Fruit fly (Drosophila melanogaster) whole organism, embryonic: ENCODE results near the gene slam.

Experiments
- Antp ChIP-seq: fragments of 200-800 bp; sonication (Bioruptor generic); optimal IDR thresholded peaks from 3 replicates; lab custom pipeline; 2016; ENCODE audit warnings: missing biosample characterization, missing genetic modification characterization
- CG10979 ChIP-seq: fragments of 200-800 bp; sonication (Bioruptor generic); optimal IDR thresholded peaks from 2 replicates; lab custom pipeline; 2018; ENCODE audit warnings: missing biosample characterization, mild to moderate bottlenecking, missing genetic modification characterization, moderate library complexity
- CG11247 ChIP-seq: fragments of 200-800 bp; sonication (Bioruptor generic); IDR thresholded peaks from 2 replicates; pipeline ENCODE4 v1.3.6; 2022; ENCODE audit warnings: missing biosample characterization, missing genetic modification characterization
- CG13424 ChIP-seq: fragments of 200-800 bp; sonication (Bioruptor generic); optimal IDR thresholded peaks from 2 replicates; lab custom pipeline; 2019; ENCODE audit warnings: missing biosample characterization, mild to moderate bottlenecking, missing genetic modification characterization, moderate library complexity
- CG13624 ChIP-seq: fragments of 200-800 bp; sonication (Bioruptor generic); optimal IDR thresholded peaks from 2 replicates; lab custom pipeline; 2016; ENCODE audit warnings: missing biosample characterization, missing genetic modification characterization
- CG1647 ChIP-seq: fragments of 200-800 bp; sonication (Bioruptor generic); optimal IDR thresholded peaks from 3 replicates; lab custom pipeline; 2016; ENCODE audit warnings: missing biosample characterization, missing genetic modification characterization
- CG18262 ChIP-seq: fragments of 200-800 bp; optimal IDR thresholded peaks from 3 replicates; lab custom pipeline; 2019; ENCODE audit warnings: missing biosample characterization, mild to moderate bottlenecking, missing genetic modification characterization, moderate library complexity
- CG31365 ChIP-seq: fragments of 200-800 bp; sonication (Bioruptor generic); optimal IDR thresholded peaks from 2 replicates; lab custom pipeline; 2018; ENCODE audit warnings: missing biosample characterization, mild to moderate bottlenecking, missing genetic modification characterization
- CG31388 ChIP-seq: fragments of 200-800 bp; sonication (Bioruptor generic); optimal IDR thresholded peaks from 2 replicates; lab custom pipeline; 2016; ENCODE audit warnings: missing biosample characterization, missing genetic modification characterization
- CG3281 ChIP-seq: fragments of 200-800 bp; sonication (Bioruptor generic); optimal IDR thresholded peaks from 3 replicates; lab custom pipeline; 2017; ENCODE audit warnings: missing biosample characterization, mild to moderate bottlenecking, missing genetic modification characterization
- CG34224 ChIP-seq: fragments of 200-800 bp; sonication (Bioruptor generic); IDR thresholded peaks from 3 replicates; pipeline ENCODE4 v1.3.6; 2022; ENCODE audit warnings: missing biosample characterization, missing genetic modification characterization; ENCODE audit not compliant: partially characterized antibody
- CG4730 ChIP-seq: fragments of 200-800 bp; sonication (Bioruptor generic); IDR thresholded peaks from 2 replicates; pipeline ENCODE4 v1.3.6; 2022; ENCODE audit warnings: missing biosample characterization, missing genetic modification characterization
- CG5953 ChIP-seq: fragments of 200-800 bp; sonication (Bioruptor generic); IDR thresholded peaks from 2 replicates; pipeline ENCODE4 v1.3.6; 2022; ENCODE audit warnings: missing biosample characterization, missing genetic modification characterization
- CG7271 ChIP-seq: fragments of 200-800 bp; sonication (Bioruptor generic); optimal IDR thresholded peaks from 2 replicates; lab custom pipeline; 2018; ENCODE audit warnings: missing biosample characterization, mild to moderate bottlenecking, missing genetic modification characterization, moderate library complexity
- CG7556 ChIP-seq: fragments of 200-800 bp; sonication (Bioruptor generic); optimal IDR thresholded peaks from 2 replicates; lab custom pipeline; 2017; ENCODE audit warnings: missing biosample characterization, mild to moderate bottlenecking, missing genetic modification characterization
- CG7928 ChIP-seq: fragments of 200-800 bp; sonication (Bioruptor generic); optimal IDR thresholded peaks from 2 replicates; lab custom pipeline; 2017; ENCODE audit warnings: missing biosample characterization, mild to moderate bottlenecking, missing genetic modification characterization
- CG7987 ChIP-seq: fragments of 200-800 bp; sonication (Bioruptor generic); optimal IDR thresholded peaks from 2 replicates; lab custom pipeline; 2018; ENCODE audit warnings: missing biosample characterization, mild to moderate bottlenecking, missing genetic modification characterization, moderate library complexity
- Dfd ChIP-seq, 2 experiments: fragments of >200 bp; optimal IDR thresholded peaks; 2 replicates each; lab custom pipeline; 2017; ENCODE audit warnings: missing biosample characterization in 2 of 2, missing genetic modification characterization in 2 of 2
- Gug ChIP-seq: fragments of 200-800 bp; sonication (Bioruptor generic); IDR thresholded peaks from 4 replicates; pipeline ENCODE4 v1.3.6; 2022; ENCODE audit warnings: missing biosample characterization, missing genetic modification characterization
- HHEX ChIP-seq: fragments of 200-800 bp; sonication (Bioruptor generic); optimal IDR thresholded peaks from 3 replicates; lab custom pipeline; 2017; ENCODE audit warnings: missing biosample characterization, mild to moderate bottlenecking, missing genetic modification characterization, missing genetic modification reagents
- Hsf ChIP-seq: fragments of 200-800 bp; sonication (Bioruptor generic); optimal IDR thresholded peaks from 3 replicates; lab custom pipeline; 2016; ENCODE audit warnings: missing biosample characterization, missing genetic modification characterization
- Lpt ChIP-seq: fragments of >200 bp; optimal IDR thresholded peaks from 2 replicates; lab custom pipeline; 2018; ENCODE audit warnings: missing biosample characterization, missing genetic modification characterization
- Nf-YB ChIP-seq: fragments of 200-800 bp; sonication (Bioruptor generic); optimal IDR thresholded peaks from 3 replicates; lab custom pipeline; 2019; ENCODE audit warnings: missing biosample characterization, mild to moderate bottlenecking, missing genetic modification characterization, moderate library complexity
- Poxn ChIP-seq: fragments of 200-800 bp; sonication (Bioruptor generic); IDR thresholded peaks from 2 replicates; pipeline ENCODE4 v1.3.6; 2022; ENCODE audit warnings: missing biosample characterization, missing genetic modification characterization
- Ptx1 ChIP-seq: fragments of 200-800 bp; sonication (Bioruptor generic); IDR thresholded peaks from 2 replicates; pipeline ENCODE4 v1.3.6; 2022; ENCODE audit warnings: missing biosample characterization, missing genetic modification characterization
- Sin3A ChIP-seq: fragments of >200 bp; optimal IDR thresholded peaks from 2 replicates; lab custom pipeline; 2018
- Sox102F ChIP-seq: fragments of 200-800 bp; sonication (Bioruptor generic); optimal IDR thresholded peaks from 2 replicates; lab custom pipeline; 2018; ENCODE audit warnings: missing biosample characterization, mild to moderate bottlenecking, missing genetic modification characterization, moderate library complexity
- ab ChIP-seq: fragments of 200-800 bp; sonication (Bioruptor generic); optimal IDR thresholded peaks from 2 replicates; lab custom pipeline; 2016; ENCODE audit warnings: missing biosample characterization, missing genetic modification characterization
- amos ChIP-seq: fragments of 200-800 bp; sonication (Bioruptor generic); IDR thresholded peaks from 2 replicates; pipeline ENCODE4 v1.3.6; 2022; ENCODE audit warnings: missing biosample characterization, missing genetic modification characterization; ENCODE audit not compliant: partially characterized antibody
- ato ChIP-seq: fragments of 200-800 bp; sonication (Bioruptor generic); IDR thresholded peaks from 2 replicates; pipeline ENCODE4 v1.3.6; 2022; ENCODE audit warnings: missing biosample characterization, missing genetic modification characterization; ENCODE audit not compliant: partially characterized antibody
- az2 ChIP-seq: fragments of 200-800 bp; sonication (Bioruptor generic); optimal IDR thresholded peaks from 3 replicates; lab custom pipeline; 2016; ENCODE audit warnings: missing biosample characterization, missing genetic modification characterization
- chif ChIP-seq, 2 experiments: fragments of 200-800 bp; sonication (Bioruptor generic); optimal IDR thresholded peaks; 3 replicates each; lab custom pipeline; 2016; ENCODE audit warnings: missing biosample characterization in 2 of 2, missing genetic modification characterization in 2 of 2
- chn ChIP-seq: fragments of 200-800 bp; sonication (Bioruptor generic); optimal IDR thresholded peaks from 2 replicates; lab custom pipeline; 2016; ENCODE audit warnings: missing biosample characterization, missing genetic modification characterization
- dysf ChIP-seq: fragments of 200-800 bp; sonication (Bioruptor generic); IDR thresholded peaks from 3 replicates; pipeline ENCODE4 v1.3.6; 2022; ENCODE audit warnings: missing biosample characterization, missing genetic modification characterization
- eyg ChIP-seq: fragments of 200-800 bp; sonication (Bioruptor generic); optimal IDR thresholded peaks from 3 replicates; lab custom pipeline; 2016; ENCODE audit warnings: missing biosample characterization, missing genetic modification characterization
- gsb-n ChIP-seq: fragments of 200-800 bp; sonication (Bioruptor generic); optimal IDR thresholded peaks from 3 replicates; lab custom pipeline; 2018; ENCODE audit warnings: missing biosample characterization, mild to moderate bottlenecking, missing genetic modification characterization
- insv ChIP-seq, 2 experiments: fragments of 200-800 bp; sonication (Bioruptor generic); optimal IDR thresholded peaks; 3 replicates each; lab custom pipeline; 2016 to 2018; ENCODE audit warnings: missing biosample characterization in 2 of 2, missing genetic modification characterization in 2 of 2
- kah ChIP-seq: fragments of 200-800 bp; sonication (Bioruptor generic); optimal IDR thresholded peaks from 2 replicates; lab custom pipeline; 2018; ENCODE audit warnings: missing biosample characterization, mild to moderate bottlenecking, missing genetic modification characterization
- knrl ChIP-seq: fragments of 200-800 bp; sonication (Bioruptor generic); IDR thresholded peaks from 3 replicates; pipeline ENCODE4 v1.3.6; 2022; ENCODE audit warnings: missing biosample characterization, missing genetic modification characterization; ENCODE audit not compliant: partially characterized antibody
- nau ChIP-seq: fragments of 200-800 bp; sonication (Bioruptor generic); optimal IDR thresholded peaks from 3 replicates; lab custom pipeline; 2017; ENCODE audit warnings: missing biosample characterization, mild to moderate bottlenecking, missing genetic modification characterization, missing genetic modification reagents
- odd ChIP-seq: fragments of 200-800 bp; sonication (Bioruptor generic); optimal IDR thresholded peaks from 2 replicates; lab custom pipeline; 2017; ENCODE audit warnings: missing biosample characterization, mild to moderate bottlenecking, missing genetic modification characterization
- otp ChIP-seq: fragments of 200-800 bp; sonication (Bioruptor generic); IDR thresholded peaks from 3 replicates; pipeline ENCODE4, ENCODE4 v1.3.6; 2022; ENCODE audit warnings: missing biosample characterization, missing genetic modification characterization
- p53 ChIP-seq: fragments of 200-800 bp; sonication (Bioruptor generic); optimal IDR thresholded peaks from 2 replicates; lab custom pipeline; 2016; ENCODE audit warnings: missing biosample characterization, missing genetic modification characterization
- phol ChIP-seq: fragments of 200-800 bp; sonication (Bioruptor generic); optimal IDR thresholded peaks from 3 replicates; lab custom pipeline; 2018; ENCODE audit warnings: missing biosample characterization, mild to moderate bottlenecking, missing genetic modification characterization, moderate library complexity
- pzg ChIP-seq: fragments of 200-800 bp; sonication (Bioruptor generic); optimal IDR thresholded peaks from 3 replicates; lab custom pipeline; 2018; ENCODE audit warnings: missing biosample characterization, mild to moderate bottlenecking, missing genetic modification characterization, moderate library complexity
- sima ChIP-seq: fragments of 200-800 bp; sonication (Bioruptor generic); optimal IDR thresholded peaks from 2 replicates; lab custom pipeline; 2016; ENCODE audit warnings: missing biosample characterization, missing genetic modification characterization
- sna ChIP-seq: fragments of 200-800 bp; sonication (Bioruptor generic); IDR thresholded peaks from 2 replicates; pipeline ENCODE4 v1.3.6; 2022; ENCODE audit warnings: missing biosample characterization, missing genetic modification characterization; ENCODE audit not compliant: partially characterized antibody
- stc ChIP-seq: fragments of 200-800 bp; sonication (Bioruptor generic); IDR thresholded peaks from 2 replicates; pipeline ENCODE4 v1.3.6; 2022; ENCODE audit warnings: missing biosample characterization, missing genetic modification characterization
- trem ChIP-seq: fragments of 200-800 bp; optimal IDR thresholded peaks from 3 replicates; lab custom pipeline; 2019; ENCODE audit warnings: missing biosample characterization, mild to moderate bottlenecking, missing genetic modification characterization, moderate library complexity
- zfh1 ChIP-seq: fragments of 200-800 bp; sonication (Bioruptor generic); IDR thresholded peaks from 3 replicates; pipeline ENCODE4 v1.3.6; 2022; ENCODE audit warnings: missing biosample characterization, missing genetic modification characterization

The slam gene

DNA sequence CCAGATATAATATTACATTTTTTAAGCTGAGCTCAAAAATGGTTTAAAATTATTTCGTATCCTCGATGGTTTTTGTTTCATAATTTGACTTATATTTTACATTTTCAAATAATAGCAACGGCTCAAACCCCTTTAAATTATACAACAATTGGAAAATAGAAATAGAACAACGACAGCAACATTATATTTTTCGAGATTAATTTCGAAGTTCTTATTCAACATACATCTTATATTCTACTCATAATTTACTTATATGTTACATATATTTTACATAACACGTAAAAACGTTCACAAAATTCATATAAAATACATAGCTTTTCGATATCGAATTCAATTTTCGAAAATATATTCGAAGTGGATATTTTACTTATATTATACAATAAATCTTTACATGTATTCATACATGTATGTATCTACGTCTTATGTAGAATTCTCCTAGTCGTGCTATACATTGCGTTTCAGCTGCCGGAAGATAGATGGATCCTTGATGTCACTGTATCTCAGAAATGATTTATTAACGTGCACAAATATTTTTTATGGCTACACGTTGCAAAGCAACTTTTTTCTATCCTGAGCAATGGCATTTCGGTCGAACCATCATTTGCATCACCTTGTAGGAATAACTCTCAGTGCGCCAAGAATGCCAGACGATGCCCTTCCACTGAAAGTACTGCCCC lies 15.4 kb upstream of the slam start (continued):
- TF ChIP-seq CG4730 (GFP tag; lab: Robert Waterston, UW) (no peak), knrl (GFP tag; lab: Robert Waterston, UW) (peak; percentile 58), CG10979 (peak; percentile 87), Poxn (no peak), CG13424 (tag; lab: Kevin White, UChicago) (peak; percentile 17), chn (GFP tag; lab: Kevin White, UChicago) (no peak), amos (GFP tag; lab: Robert Waterston, UW) (peak; percentile 59), pzg (GFP tag; lab: Kevin White, UChicago) (no peak), Gug (GFP tag; lab: Robert Waterston, UW) (no peak), trem (tag; lab: Kevin White, UChicago) (peak; percentile 46), dysf (GFP tag; lab: Robert Waterston, UW) (0 out of 3 replicates have a peak, but pooled peaks have one; percentile 4), ab (GFP tag; lab: Kevin White, UChicago) (no peak), CG3281 (GFP tag; lab: Kevin White, UChicago) (peak; percentile 45), stc (GFP tag; lab: Robert Waterston, UW) (peak; percentile 51; the same call in 1 of the 2 replicates), sima (GFP tag; lab: Kevin White, UChicago) (no peak), gsb-n (tag; lab: Kevin White, UChicago) (peak; percentile 28), otp (GFP tag; lab: Robert Waterston, UW) (0 out of 3 replicates have a peak, but pooled peaks have one; percentile 26), CG7928 (GFP tag; lab: Kevin White, UChicago) (no peak), insv (GFP tag; optimal IDR thresholded peaks at IDR 0.05; lab: Kevin White, UChicago) (peak in 1 of 2 experiments; percentile 95), eyg (GFP tag; lab: Kevin White, UChicago) (no peak), ato (GFP tag; lab: Robert Waterston, UW) (no peak), sna (GFP tag; lab: Robert Waterston, UW) (no peak), CG7987 (peak; percentile 77), Antp (GFP tag; lab: Kevin White, UChicago) (peak; percentile 26), CG31388 (GFP tag; lab: Kevin White, UChicago) (peak; percentile 2), nau (peak; percentile 32), Sin3A (lab: Kevin White, UChicago) (no peak), CG5953 (GFP tag; lab: Robert Waterston, UW) (no peak), HHEX (GFP tag; lab: Kevin White, UChicago) (peak; percentile 22), CG7556 (GFP tag; lab: Kevin White, UChicago) (no peak), zfh1 (GFP tag; lab: Robert Waterston, UW) (peak; percentile 69; the same call in 2 of the 3 replicates), CG13624 (GFP tag; lab: Kevin White, UChicago) (no peak), phol (peak; percentile 57), Dfd (GFP tag; optimal IDR thresholded peaks at IDR 0.05; lab: Kevin White, UChicago) (no peak), CG18262 (peak; percentile 58), CG11247 (peak; percentile 39; the same call in 1 of the 2 replicates), Hsf (GFP tag; lab: Kevin White, UChicago) (peak; percentile 46), az2 (peak; percentile 48), CG7271 (tag; lab: Kevin White, UChicago) (peak; percentile 42), odd (GFP tag; lab: Kevin White, UChicago) (no peak), p53 (GFP tag; lab: Kevin White, UChicago) (no peak), Nf-YB (GFP tag; lab: Kevin White, UChicago) (peak; percentile 34), kah (GFP tag; lab: Kevin White, UChicago) (peak; percentile 33), CG34224 (no peak), Lpt (GFP tag; lab: Kevin White, UChicago) (no peak), chif (GFP tag; optimal IDR thresholded peaks at IDR 0.05; lab: Kevin White, UChicago) (peak in 1 of 2 experiments; percentile 31), CG31365 (tag; lab: Kevin White, UChicago) (no peak), Ptx1 (no peak), Sox102F (peak; percentile 53), CG1647 (GFP tag; lab: Kevin White, UChicago) (no peak)
